Fruit fly (Drosophila melanogaster): Measurements from ENCODE around the gene PNKP.

- TF ChIP-seq Pif1B (GFP tag; optimal IDR thresholded peaks at IDR 0.05) (no peak), CG13204 (GFP tag; optimal IDR thresholded peaks at IDR 0.05) (no peak), Pif1A (GFP tag; optimal IDR thresholded peaks at IDR 0.05) (no peak)
Observed at dm6 chr3R:8300928-8301752, 42.2 kb downstream of the PNKP start, which contains the start of the genes CG9626 and mRpL1.

All from whole organism, pupa.